Fruit fly (Drosophila melanogaster) whole organism, embryonic: ENCODE measurements around the gene Tsp33B.
A peak's percentile ranks its signal among the peaks of the same experiment; 100 is the strongest.

Experiments used
- Ada2b ChIP-seq: fragments of 200-800 bp; sonication (Bioruptor generic); IDR thresholded peaks from 2 replicates; pipeline ENCODE4 v1.3.6; 2022; ENCODE audit warnings: missing biosample characterization, missing genetic modification characterization
- BEAF-32 ChIP-seq: fragments of 200-800 bp; sonication (Bioruptor generic); optimal IDR thresholded peaks from 3 replicates; lab custom pipeline; 2017; ENCODE audit warnings: missing biosample characterization, missing genetic modification characterization, mild to moderate bottlenecking, moderate library complexity, missing genetic modification reagents
- Blimp-1 ChIP-seq: fragments of 200-800 bp; sonication (Bioruptor generic); optimal IDR thresholded peaks from 3 replicates; lab custom pipeline; 2018; ENCODE audit warnings: missing biosample characterization, missing genetic modification characterization, mild to moderate bottlenecking, moderate library complexity, missing genetic modification reagents
- CG10267 ChIP-seq: fragments of 200-800 bp; sonication (Bioruptor generic); optimal IDR thresholded peaks from 2 replicates; lab custom pipeline; 2018; ENCODE audit warnings: missing biosample characterization, mild to moderate bottlenecking, missing genetic modification characterization, moderate library complexity
- CG10274 ChIP-seq: fragments of 200-800 bp; sonication (Bioruptor generic); optimal IDR thresholded peaks from 3 replicates; lab custom pipeline; 2017; ENCODE audit warnings: missing biosample characterization, mild to moderate bottlenecking, missing genetic modification characterization
- CG10321 ChIP-seq: fragments of 200-800 bp; sonication (Bioruptor generic); IDR thresholded peaks from 2 replicates; pipeline ENCODE4 v1.3.6; 2022; ENCODE audit warnings: missing biosample characterization, missing genetic modification characterization
- CG10543 ChIP-seq: fragments of 200-800 bp; sonication (Bioruptor generic); optimal IDR thresholded peaks from 3 replicates; lab custom pipeline; 2017; ENCODE audit warnings: missing biosample characterization, mild to moderate bottlenecking, missing genetic modification characterization, moderate library complexity
- CG10565 ChIP-seq: fragments of 200-800 bp; sonication (Bioruptor generic); optimal IDR thresholded peaks from 3 replicates; lab custom pipeline; 2016; ENCODE audit warnings: missing biosample characterization, mild to moderate bottlenecking, missing genetic modification characterization
- CG13287 ChIP-seq: fragments of 200-800 bp; sonication (Bioruptor generic); IDR thresholded peaks from 2 replicates; pipeline ENCODE4 v1.3.6; 2022; ENCODE audit warnings: missing biosample characterization, missing genetic modification characterization; ENCODE audit not compliant: partially characterized antibody
- CG17186 ChIP-seq: fragments of 200-800 bp; sonication (Bioruptor generic); optimal IDR thresholded peaks from 3 replicates; lab custom pipeline; 2017; ENCODE audit warnings: missing biosample characterization, missing genetic modification reagents, missing genetic modification characterization
- CG1792 ChIP-seq: fragments of 200-800 bp; sonication (Bioruptor generic); optimal IDR thresholded peaks from 2 replicates; lab custom pipeline; 2016; ENCODE audit warnings: missing biosample characterization, missing genetic modification characterization
- CG18476 ChIP-seq: fragments of 200-800 bp; sonication (Bioruptor generic); optimal IDR thresholded peaks from 2 replicates; lab custom pipeline; 2016; ENCODE audit warnings: missing biosample characterization, mild to moderate bottlenecking, missing genetic modification characterization
- CG31224 ChIP-seq: fragments of 200-800 bp; sonication (Bioruptor generic); IDR thresholded peaks from 2 replicates; pipeline ENCODE4 v1.3.6; 2022; ENCODE audit warnings: missing biosample characterization, missing genetic modification characterization
- CG3163 ChIP-seq: fragments of 200-800 bp; sonication (Bioruptor generic); optimal IDR thresholded peaks from 3 replicates; lab custom pipeline; 2016; ENCODE audit warnings: missing biosample characterization, missing genetic modification characterization
- CG3726 ChIP-seq: fragments of 200-800 bp; sonication (Bioruptor generic); IDR thresholded peaks from 3 replicates; pipeline ENCODE4, ENCODE4 v1.3.6; 2022; ENCODE audit warnings: missing biosample characterization, missing genetic modification characterization
- CG6272 ChIP-seq: fragments of 200-800 bp; sonication (Bioruptor generic); IDR thresholded peaks from 2 replicates; pipeline ENCODE4 v1.3.6; 2022; ENCODE audit warnings: missing biosample characterization, missing genetic modification characterization
- CG6683 ChIP-seq: fragments of 200-800 bp; sonication (Bioruptor generic); optimal IDR thresholded peaks from 2 replicates; lab custom pipeline; 2017; ENCODE audit warnings: missing biosample characterization, mild to moderate bottlenecking, missing genetic modification characterization, missing genetic modification reagents
- Dref ChIP-seq: fragments of 200-800 bp; sonication (Bioruptor generic); IDR thresholded peaks from 2 replicates; pipeline ENCODE4 v1.3.6; 2022; ENCODE audit warnings: missing biosample characterization, missing genetic modification characterization
- HmgZ ChIP-seq: fragments of 200-800 bp; sonication (Bioruptor generic); optimal IDR thresholded peaks from 2 replicates; lab custom pipeline; 2018; ENCODE audit warnings: missing biosample characterization, mild to moderate bottlenecking, missing genetic modification characterization
- Opbp ChIP-seq: fragments of 200-800 bp; sonication (Bioruptor generic); IDR thresholded peaks from 3 replicates; pipeline ENCODE4 v1.3.6; 2022; ENCODE audit warnings: missing biosample characterization, missing genetic modification characterization; ENCODE audit not compliant: partially characterized antibody
- PHDP ChIP-seq: fragments of 200-800 bp; sonication (Bioruptor generic); optimal IDR thresholded peaks from 3 replicates; lab custom pipeline; 2018; ENCODE audit warnings: missing biosample characterization, mild to moderate bottlenecking, missing genetic modification characterization, moderate library complexity
- Side ChIP-seq: fragments of 200-800 bp; sonication (Bioruptor generic); optimal IDR thresholded peaks from 2 replicates; lab custom pipeline; 2016; ENCODE audit warnings: missing biosample characterization, missing genetic modification characterization
- Sin3A ChIP-seq: fragments of >200 bp; optimal IDR thresholded peaks from 2 replicates; lab custom pipeline; 2018
- TFAM ChIP-seq: fragments of 200-800 bp; sonication (Bioruptor generic); optimal IDR thresholded peaks from 2 replicates; lab custom pipeline; 2017; ENCODE audit warnings: missing biosample characterization, missing genetic modification characterization, inconsistent platforms
- Vsx1 ChIP-seq: fragments of 200-800 bp; sonication (Bioruptor generic); optimal IDR thresholded peaks from 2 replicates; lab custom pipeline; 2017; ENCODE audit warnings: missing biosample characterization, mild to moderate bottlenecking, missing genetic modification characterization, missing genetic modification reagents
- Xbp1 ChIP-seq: fragments of 200-800 bp; sonication (Bioruptor generic); optimal IDR thresholded peaks from 3 replicates; lab custom pipeline; 2016; ENCODE audit warnings: missing biosample characterization, mild to moderate bottlenecking, missing genetic modification characterization
- amos ChIP-seq: fragments of 200-800 bp; sonication (Bioruptor generic); IDR thresholded peaks from 2 replicates; pipeline ENCODE4 v1.3.6; 2022; ENCODE audit warnings: missing biosample characterization, missing genetic modification characterization; ENCODE audit not compliant: partially characterized antibody
- ato ChIP-seq: fragments of 200-800 bp; sonication (Bioruptor generic); IDR thresholded peaks from 2 replicates; pipeline ENCODE4 v1.3.6; 2022; ENCODE audit warnings: missing biosample characterization, missing genetic modification characterization; ENCODE audit not compliant: partially characterized antibody
- bab2 ChIP-seq: fragments of 200-800 bp; sonication (Bioruptor generic); optimal IDR thresholded peaks from 2 replicates; lab custom pipeline; 2016; ENCODE audit warnings: missing biosample characterization, missing genetic modification characterization
- bsh ChIP-seq, 2 experiments: fragments of 200-800 bp; sonication (Bioruptor generic); optimal IDR thresholded peaks; 2 replicates each; lab custom pipeline; 2017 to 2018; ENCODE audit warnings: mild to moderate bottlenecking in 2 of 2, missing biosample characterization in 2 of 2, missing genetic modification characterization in 2 of 2, moderate library complexity in 1 of 2
- ci ChIP-seq: fragments of 200-800 bp; sonication (Bioruptor generic); IDR thresholded peaks from 3 replicates; pipeline ENCODE4 v1.3.6; 2022; ENCODE audit warnings: missing biosample characterization, missing genetic modification characterization
- emc ChIP-seq: fragments of 200-800 bp; sonication (Bioruptor generic); optimal IDR thresholded peaks from 2 replicates; lab custom pipeline; 2016; ENCODE audit warnings: missing biosample characterization, missing genetic modification characterization
- fd3F ChIP-seq: fragments of 200-800 bp; sonication (Bioruptor generic); optimal IDR thresholded peaks from 2 replicates; lab custom pipeline; 2018; ENCODE audit warnings: missing biosample characterization, mild to moderate bottlenecking, missing genetic modification characterization, moderate library complexity
- fd96Cb ChIP-seq: fragments of 200-800 bp; sonication (Bioruptor generic); optimal IDR thresholded peaks from 2 replicates; lab custom pipeline; 2018; ENCODE audit warnings: missing biosample characterization, mild to moderate bottlenecking, missing genetic modification characterization, moderate library complexity
- gt ChIP-seq: fragments of 200-800 bp; sonication (Bioruptor generic); IDR thresholded peaks from 2 replicates; pipeline ENCODE4 v1.3.6; 2022; ENCODE audit warnings: missing biosample characterization, missing genetic modification characterization
- hkb ChIP-seq, 2 experiments: fragments of 200-800 bp in 1 of 2; fragments of >200 bp in 1 of 2; sonication (Bioruptor generic) in 1 of 2; IDR thresholded peaks in 1 of 2; optimal IDR thresholded peaks in 1 of 2; 2 replicates each; pipeline versions ENCODE4 v1.3.6 to Lab custom; 2017 to 2022; ENCODE audit warnings: missing biosample characterization in 1 of 2, missing genetic modification characterization in 1 of 2
- ken ChIP-seq: fragments of 200-800 bp; sonication (Bioruptor generic); IDR thresholded peaks from 3 replicates; pipeline ENCODE4 v1.3.6; 2022; ENCODE audit warnings: missing biosample characterization, missing genetic modification characterization
- maf-S ChIP-seq: fragments of 200-800 bp; sonication (Bioruptor generic); optimal IDR thresholded peaks from 2 replicates; lab custom pipeline; 2016; ENCODE audit warnings: missing biosample characterization, missing genetic modification characterization
- mld ChIP-seq: fragments of 200-800 bp; sonication (Bioruptor generic); IDR thresholded peaks from 3 replicates; pipeline ENCODE4 v1.3.6; 2022; ENCODE audit warnings: missing biosample characterization, missing genetic modification characterization; ENCODE audit not compliant: partially characterized antibody
- nerfin-2 ChIP-seq: fragments of 200-800 bp; sonication (Bioruptor generic); IDR thresholded peaks from 2 replicates; pipeline ENCODE4 v1.3.6; 2022; ENCODE audit warnings: missing biosample characterization, missing genetic modification characterization; ENCODE audit not compliant: partially characterized antibody
- pfk ChIP-seq: fragments of 200-800 bp; sonication (Bioruptor generic); optimal IDR thresholded peaks from 2 replicates; lab custom pipeline; 2018; ENCODE audit warnings: missing biosample characterization, mild to moderate bottlenecking, missing genetic modification characterization, moderate library complexity
- prd ChIP-seq, 3 experiments: fragments of >200 bp in 2 of 3; fragments of 200-800 bp in 1 of 3; sonication (Bioruptor generic) in 1 of 3; optimal IDR thresholded peaks in 2 of 3; IDR thresholded peaks in 1 of 3; 2 replicates in 2 of 3; 3 replicates in 1 of 3; pipeline versions ENCODE4 v1.3.6 to Lab custom; 2017 to 2022; ENCODE audit warnings: missing biosample characterization in 1 of 3, missing genetic modification characterization in 1 of 3
- pum ChIP-seq: fragments of 200-800 bp; sonication (Bioruptor generic); optimal IDR thresholded peaks from 2 replicates; lab custom pipeline; 2016; ENCODE audit warnings: missing biosample characterization, missing genetic modification characterization
- shn ChIP-seq: fragments of 200-800 bp; sonication (Bioruptor generic); optimal IDR thresholded peaks from 3 replicates; lab custom pipeline; 2016; ENCODE audit warnings: missing biosample characterization, missing genetic modification characterization
- stwl ChIP-seq: fragments of 200-800 bp; sonication (Bioruptor generic); optimal IDR thresholded peaks from 3 replicates; lab custom pipeline; 2018; ENCODE audit warnings: missing biosample characterization, mild to moderate bottlenecking, missing genetic modification characterization, moderate library complexity
- sug ChIP-seq: fragments of 200-800 bp; optimal IDR thresholded peaks from 2 replicates; lab custom pipeline; 2019; ENCODE audit warnings: missing biosample characterization, mild to moderate bottlenecking, missing genetic modification characterization, moderate library complexity
- toy ChIP-seq: fragments of 200-800 bp; sonication (Bioruptor generic); IDR thresholded peaks from 2 replicates; pipeline ENCODE4 v1.3.6; 2022; ENCODE audit warnings: missing biosample characterization, missing genetic modification characterization
- unc-4 ChIP-seq: fragments of 200-800 bp; sonication (Bioruptor generic); IDR thresholded peaks from 2 replicates; pipeline ENCODE4 v1.3.6; 2022; ENCODE audit warnings: missing biosample characterization, missing genetic modification characterization; ENCODE audit not compliant: partially characterized antibody
- vvl ChIP-seq: fragments of 200-800 bp; sonication (Bioruptor generic); IDR thresholded peaks from 2 replicates; pipeline ENCODE4 v1.3.6; 2022; ENCODE audit warnings: missing biosample characterization, missing genetic modification characterization

The Tsp33B gene

DNA sequence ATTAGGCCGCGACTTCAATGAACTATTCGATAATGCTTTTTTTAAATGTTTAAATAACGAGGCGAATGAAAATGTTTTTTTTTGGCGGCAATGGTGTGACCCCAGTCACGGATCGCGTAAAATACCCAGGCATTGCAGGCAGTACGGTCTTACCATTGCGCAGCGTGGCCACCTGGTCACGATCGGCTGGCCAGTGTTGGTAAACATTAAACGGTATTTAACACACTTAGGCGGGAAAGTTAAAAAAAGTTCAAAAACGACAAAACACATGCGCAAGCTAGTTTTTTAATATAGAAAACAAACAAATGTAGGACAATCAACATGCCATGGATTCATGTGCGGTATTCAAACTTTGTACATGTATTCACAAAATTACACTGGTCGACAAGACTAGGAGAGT lies 37.1 kb upstream of the Tsp33B start, which contains the start of gene esc (continued):
- peak; percentile 24 for TF ChIP-seq Side
- TF ChIP-seq pum (GFP tag; lab: Kevin White, UChicago) = peak; percentile 14
- TF ChIP-seq fd3F (GFP tag; lab: Kevin White, UChicago) = no peak
- peak; percentile 66 for TF ChIP-seq Opbp (GFP tag; lab: Robert Waterston, UW)
- TF ChIP-seq CG17186 (GFP tag; lab: Kevin White, UChicago) = peak; percentile 79
- no peak for TF ChIP-seq CG10543 (GFP tag; lab: Kevin White, UChicago)
- TF ChIP-seq bsh (GFP tag; optimal IDR thresholded peaks at IDR 0.05; lab: Kevin White, UChicago) = no peak
- TF ChIP-seq CG18476 = no peak
- no peak for TF ChIP-seq CG6683 (GFP tag; lab: Kevin White, UChicago)
- TF ChIP-seq vvl = no peak; the same call in 1 of the 2 replicates
- TF ChIP-seq CG6272 (GFP tag; lab: Robert Waterston, UW) = no peak
- TF ChIP-seq CG3726 (GFP tag; lab: Robert Waterston, UW) = no peak
- peak; percentile 9 for TF ChIP-seq hkb (optimal IDR thresholded peaks at IDR 0.05; lab: Kevin White, UChicago)
- TF ChIP-seq hkb (GFP tag; IDR thresholded peaks at IDR 0.05; lab: Robert Waterston, UW) = no peak
- TF ChIP-seq ato (GFP tag; lab: Robert Waterston, UW) = no peak
- no peak for TF ChIP-seq Ada2b (GFP tag; lab: Robert Waterston, UW)
- TF ChIP-seq unc-4 (GFP tag; lab: Robert Waterston, UW) = 0 out of 2 replicates have a peak, but pooled peaks have one; percentile 29
- TF ChIP-seq PHDP (tag; lab: Kevin White, UChicago) = no peak
- TF ChIP-seq Vsx1 (GFP tag; lab: Kevin White, UChicago) = no peak
- no peak for TF ChIP-seq CG10321
- no peak; the same call in 1 of the 2 replicates for TF ChIP-seq CG13287 (GFP tag; lab: Robert Waterston, UW)
- peak; percentile 14 for TF ChIP-seq CG1792 (GFP tag; lab: Kevin White, UChicago)
- peak; percentile 50 for TF ChIP-seq Dref (GFP tag; lab: Robert Waterston, UW)
- peak; percentile 25 for TF ChIP-seq maf-S (GFP tag; lab: Kevin White, UChicago)
- no peak for TF ChIP-seq shn (GFP tag; lab: Kevin White, UChicago)
- no peak for TF ChIP-seq CG10274 (GFP tag; lab: Kevin White, UChicago)
- no peak for TF ChIP-seq toy (GFP tag; lab: Robert Waterston, UW)
- TF ChIP-seq CG10267 (tag; lab: Kevin White, UChicago) = peak; percentile 97
- no peak for TF ChIP-seq mld
- no peak for TF ChIP-seq ci (GFP tag; lab: Robert Waterston, UW)
- no peak for TF ChIP-seq pfk
- TF ChIP-seq gt (GFP tag; lab: Robert Waterston, UW) = no peak
- peak; percentile 27 for TF ChIP-seq Xbp1
- no peak for TF ChIP-seq CG10565
- peak; percentile 77 for TF ChIP-seq HmgZ (tag; lab: Kevin White, UChicago)
- TF ChIP-seq CG31224 (GFP tag; lab: Robert Waterston, UW) = 0 out of 2 replicates have a peak, but pooled peaks have one; percentile 9
- no peak for TF ChIP-seq fd96Cb
- TF ChIP-seq prd (optimal IDR thresholded peaks at IDR 0.05; lab: Kevin White, UChicago) = no peak
- TF ChIP-seq prd (GFP tag; IDR thresholded peaks at IDR 0.05; lab: Robert Waterston, UW) = peak; percentile 40; the same call in 1 of the 3 replicates
- TF ChIP-seq stwl (tag; lab: Kevin White, UChicago) = peak; percentile 98
- peak; percentile 50 for TF ChIP-seq amos (GFP tag; lab: Robert Waterston, UW)
- peak; percentile 13 for TF ChIP-seq sug
- TF ChIP-seq bab2 (GFP tag; lab: Kevin White, UChicago) = no peak
- peak; percentile 34; the same call in 1 of the 3 replicates for TF ChIP-seq ken (GFP tag; lab: Robert Waterston, UW)
- no peak for TF ChIP-seq Blimp-1 (GFP tag; lab: Kevin White, UChicago)
- peak; percentile 13 for TF ChIP-seq CG3163 (GFP tag; lab: Kevin White, UChicago)
- no peak for TF ChIP-seq nerfin-2 (GFP tag; lab: Robert Waterston, UW)
- TF ChIP-seq BEAF-32 (GFP tag; lab: Kevin White, UChicago) = peak; percentile 56
- TF ChIP-seq Sin3A = peak; percentile 72
- no peak for TF ChIP-seq TFAM (GFP tag; lab: Kevin White, UChicago)
- TF ChIP-seq emc (GFP tag; lab: Kevin White, UChicago) = peak; percentile 3
